Worm (Caenorhabditis elegans): ENCODE results near the gene npp-9.

DNA sequence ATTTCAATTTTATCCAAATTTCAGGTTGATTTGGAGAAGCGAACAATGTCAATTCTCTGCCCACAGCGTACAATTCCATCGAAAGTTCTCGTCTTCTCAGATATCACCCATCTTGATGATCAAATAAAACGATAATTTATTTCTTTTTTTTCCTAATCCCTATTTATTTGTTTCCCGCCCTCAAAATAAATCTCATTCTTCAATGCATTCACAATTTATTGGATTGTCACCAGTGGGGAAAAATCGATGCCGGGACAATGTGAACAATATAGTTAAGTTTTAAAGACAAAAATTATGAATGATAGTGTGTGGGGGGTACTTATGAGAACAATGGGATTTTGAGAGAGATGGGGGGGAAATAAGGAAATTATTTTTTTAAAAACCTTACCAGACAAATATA lies 3.8 kb downstream of the npp-9 start:
- TF ChIP-seq php-3 (GFP tag; IDR thresholded peaks at IDR 0.05) (no peak), nhr-48 (tag; optimal IDR thresholded peaks at IDR 0.05) (no peak), D1046.2 (GFP tag; IDR thresholded peaks at IDR 0.05) (no peak), nhr-6 (tag; optimal IDR thresholded peaks at IDR 0.05) (no peak), nhr-76 (tag; optimal IDR thresholded peaks at IDR 0.05) (no peak), F49E8.2 (tag; optimal IDR thresholded peaks at IDR 0.05; ENCODE audit: borderline replicate concordance) (peak; percentile 32), unc-39 (tag; optimal IDR thresholded peaks at IDR 0.05) (no peak), dve-1 (tag; optimal IDR thresholded peaks at IDR 0.05; ENCODE audit: insufficient read depth) (no peak), egl-27 (tag; optimal IDR thresholded peaks at IDR 0.05) (no peak)
